Worm (Caenorhabditis elegans): ENCODE data around the gene F47C12.6.

Gene F47C12.6

ce11 chrIV:4030917-4031599 lies 37.9 kb upstream of the F47C12.6 start (continued):
- TF ChIP-seq unc-98 (GFP tag; IDR thresholded peaks at IDR 0.05): no peak
- TF ChIP-seq mep-1 (tag; optimal IDR thresholded peaks at IDR 0.05): no peak
- no peak for TF ChIP-seq fkh-8 (tag; optimal IDR thresholded peaks at IDR 0.05)

ce11 chrIV:4029288-4029687 lies 36.1 kb upstream of the F47C12.6 start:
- no peak for TF ChIP-seq C34B4.2 (tag; optimal IDR thresholded peaks at IDR 0.05)
- no peak for TF ChIP-seq lin-14 (GFP tag; optimal IDR thresholded peaks at IDR 0.05)
- TF ChIP-seq alr-1 (tag; optimal IDR thresholded peaks at IDR 0.05; ENCODE audit: borderline replicate concordance): no peak
- TF ChIP-seq swsn-7 (tag; optimal IDR thresholded peaks at IDR 0.05): no peak
- peak in 1 of 6 experiments; percentile 27 for TF ChIP-seq elt-3 (tag; optimal IDR thresholded peaks at IDR 0.05)
- no peak for TF ChIP-seq dsc-1 (tag; optimal IDR thresholded peaks at IDR 0.05)
- no peak for TF ChIP-seq mef-2 (tag; optimal IDR thresholded peaks at IDR 0.05)
- peak in 1 of 2 experiments; percentile 44 for TF ChIP-seq lin-35 (GFP tag; optimal IDR thresholded peaks at IDR 0.05)
- TF ChIP-seq fos-1 (tag; optimal IDR thresholded peaks at IDR 0.05): no peak
- no peak for TF ChIP-seq lin-15B (tag; optimal IDR thresholded peaks at IDR 0.05)
- TF ChIP-seq nhr-71 (tag; optimal IDR thresholded peaks at IDR 0.05): no peak
- peak; percentile 57 for TF ChIP-seq blmp-1 (tag; optimal IDR thresholded peaks at IDR 0.05)
- TF ChIP-seq C04F5.9 (tag; optimal IDR thresholded peaks at IDR 0.05): no peak
- no peak for TF ChIP-seq ceh-63 (GFP tag; optimal IDR thresholded peaks at IDR 0.05)
- no peak for TF ChIP-seq ztf-11 (tag; optimal IDR thresholded peaks at IDR 0.05)
- no peak for TF ChIP-seq efl-1 (optimal IDR thresholded peaks at IDR 0.05)
- peak in 1 of 2 experiments; percentile 50 for TF ChIP-seq efl-1 (GFP tag; optimal IDR thresholded peaks at IDR 0.05 in 1 of 2)
- TF ChIP-seq elt-2 (tag; optimal IDR thresholded peaks at IDR 0.05): peak; percentile 63
- no peak for TF ChIP-seq nhr-84 (tag; optimal IDR thresholded peaks at IDR 0.05)
- no peak for TF ChIP-seq snu-23 (GFP tag; optimal IDR thresholded peaks at IDR 0.05)
- TF ChIP-seq ceh-82 (tag; optimal IDR thresholded peaks at IDR 0.05): no peak
- TF ChIP-seq ama-1 (optimal IDR thresholded peaks at IDR 0.05): no peak
- TF ChIP-seq sptf-1 (tag; optimal IDR thresholded peaks at IDR 0.05): no peak
- TF ChIP-seq aly-2 (tag; optimal IDR thresholded peaks at IDR 0.05): no peak
- TF ChIP-seq fkh-4 (tag; optimal IDR thresholded peaks at IDR 0.05; ENCODE audit: borderline replicate concordance): no peak
- no peak for TF ChIP-seq Y116A8C.19 (tag; optimal IDR thresholded peaks at IDR 0.05; ENCODE audit: borderline replicate concordance)

ce11 chrIV:4028177-4028576 lies 35.0 kb upstream of the F47C12.6 start:
- TF ChIP-seq fkh-8 (tag; optimal IDR thresholded peaks at IDR 0.05) (no peak), nhr-20 (tag; optimal IDR thresholded peaks at IDR 0.05) (peak; percentile 81), hlh-17 (GFP tag; optimal IDR thresholded peaks at IDR 0.05; ENCODE audit: borderline replicate concordance) (no peak), lin-14 (GFP tag; optimal IDR thresholded peaks at IDR 0.05) (peak; percentile 91), swsn-7 (tag; optimal IDR thresholded peaks at IDR 0.05) (peak; percentile 65), fkh-10 (GFP tag; optimal IDR thresholded peaks at IDR 0.05) (no peak), nhr-85 (tag) (peak; percentile 92), xbp-1 (tag; optimal IDR thresholded peaks at IDR 0.05) (peak; percentile 53), Y116A8C.19 (tag; optimal IDR thresholded peaks at IDR 0.05; ENCODE audit: borderline replicate concordance) (no peak), irx-1 (tag; optimal IDR thresholded peaks at IDR 0.05) (peak; percentile 15), nhr-71 (tag; optimal IDR thresholded peaks at IDR 0.05) (peak; percentile 86), nhr-237 (tag; optimal IDR thresholded peaks at IDR 0.05) (peak; percentile 19), nhr-47 (tag; optimal IDR thresholded peaks at IDR 0.05) (peak; percentile 72), ztf-4 (tag; optimal IDR thresholded peaks at IDR 0.05) (peak; percentile 59), pag-3 (tag; optimal IDR thresholded peaks at IDR 0.05; ENCODE audit: borderline replicate concordance, insufficient read depth) (no peak), ceh-88 (GFP tag; IDR thresholded peaks at IDR 0.05) (no peak; the same call in 1 of the 2 replicates), nhr-77 (tag; optimal IDR thresholded peaks at IDR 0.05) (peak; percentile 44), nhr-19 (GFP tag; conservative IDR thresholded peaks at IDR 0.05) (peak; percentile 75), nhr-28 (tag; optimal IDR thresholded peaks at IDR 0.05) (no peak), elt-3 (tag; optimal IDR thresholded peaks at IDR 0.05) (peak in 4 of 6 experiments; percentile 27 to 64 (median 37)), blmp-1 (tag; optimal IDR thresholded peaks at IDR 0.05) (peak; percentile 64), snu-23 (GFP tag; optimal IDR thresholded peaks at IDR 0.05) (peak; percentile 84), rnt-1 (tag; optimal IDR thresholded peaks at IDR 0.05) (peak; percentile 76), skn-1 (tag; optimal IDR thresholded peaks at IDR 0.05) (peak; percentile 35), lin-35 (GFP tag; optimal IDR thresholded peaks at IDR 0.05) (peak; percentile 57 to 67), mdl-1 (tag; optimal IDR thresholded peaks at IDR 0.05) (peak; percentile 16 to 75), jun-1 (tag; optimal IDR thresholded peaks at IDR 0.05) (peak; percentile 45), mep-1 (tag; optimal IDR thresholded peaks at IDR 0.05) (peak; percentile 37), aha-1 (tag; optimal IDR thresholded peaks at IDR 0.05) (no peak), ceh-82 (tag; optimal IDR thresholded peaks at IDR 0.05) (peak; percentile 30 to 72 (median 52)), elt-2 (tag; optimal IDR thresholded peaks at IDR 0.05) (peak; percentile 70)
